Worm (Caenorhabditis elegans) whole organism, L1 larva: Measurements from ENCODE around the gene pgp-13.

Experiments used
- C04F5.9 ChIP-seq: sonication (generic microtip); optimal IDR thresholded peaks from 2 replicates; lab custom pipeline; 2016; ENCODE audit warnings: missing genetic modification characterization, missing compliant biosample characterization
- F16B12.6 ChIP-seq: fragments of 150-350 bp; optimal IDR thresholded peaks from 2 replicates; lab custom pipeline; 2014; ENCODE audit warnings: missing biosample characterization, missing genetic modification characterization
- ama-1 ChIP-seq: fragments of 150-350 bp; optimal IDR thresholded peaks from 2 replicates; lab custom pipeline; 2014
- blmp-1 ChIP-seq: fragments of 150-350 bp; optimal IDR thresholded peaks from 2 replicates; lab custom pipeline; 2014; ENCODE audit warnings: missing biosample characterization, missing genetic modification characterization
- ceh-63 ChIP-seq: fragments of 200-800 bp; sonication (Bioruptor generic); optimal IDR thresholded peaks from 2 replicates; lab custom pipeline; 2018; ENCODE audit warnings: mild to moderate bottlenecking, missing genetic modification characterization, missing compliant biosample characterization
- ceh-8 ChIP-seq: fragments of 200-800 bp; sonication (Bioruptor generic); optimal IDR thresholded peaks from 2 replicates; lab custom pipeline; 2018; ENCODE audit warnings: mild to moderate bottlenecking, missing genetic modification characterization, moderate library complexity, missing compliant biosample characterization
- ceh-82 ChIP-seq, 3 experiments: fragments of 150-350 bp in 1 of 3; sonication (generic microtip) in 2 of 3; optimal IDR thresholded peaks; 2 replicates each; lab custom pipeline; 2014 to 2017; ENCODE audit warnings: missing biosample characterization in 3 of 3, missing genetic modification characterization in 3 of 3
- ces-1 ChIP-seq: fragments of 150-350 bp; optimal IDR thresholded peaks from 2 replicates; lab custom pipeline; 2014; ENCODE audit warnings: missing biosample characterization, missing genetic modification reagents, missing genetic modification characterization
- dpl-1 ChIP-seq, 3 experiments: fragments of 150-350 bp in 2 of 3; sonication (generic microtip) in 1 of 3; optimal IDR thresholded peaks; 2 replicates each; lab custom pipeline; 2014 to 2017; ENCODE audit warnings: missing biosample characterization in 3 of 3, missing genetic modification characterization in 3 of 3, missing genetic modification reagents in 3 of 3
- dsc-1 ChIP-seq: sonication (generic microtip); optimal IDR thresholded peaks from 2 replicates; lab custom pipeline; 2016; ENCODE audit warnings: mild to moderate bottlenecking, missing genetic modification characterization, missing compliant biosample characterization
- egl-13 ChIP-seq: sonication (generic microtip); optimal IDR thresholded peaks from 2 replicates; lab custom pipeline; 2016; ENCODE audit warnings: missing genotype, missing genetic modification reagents, missing genetic modification characterization, missing compliant biosample characterization
- egl-27 ChIP-seq, 2 experiments: fragments of 150-350 bp in 1 of 2; sonication (generic microtip); optimal IDR thresholded peaks; 3 replicates each; lab custom pipeline; 2017 to 2018; ENCODE audit warnings: missing biosample characterization in 2 of 2, missing genetic modification characterization in 2 of 2, missing genetic modification reagents in 2 of 2
- fkh-10 ChIP-seq: sonication (generic microtip); optimal IDR thresholded peaks from 2 replicates; lab custom pipeline; 2017; ENCODE audit warnings: missing biosample characterization, missing genetic modification reagents, missing genetic modification characterization
- fkh-8 ChIP-seq: sonication (generic microtip); optimal IDR thresholded peaks from 2 replicates; lab custom pipeline; 2016; ENCODE audit warnings: mild to moderate bottlenecking, missing genetic modification characterization, missing compliant biosample characterization
- fos-1 ChIP-seq: fragments of 150-350 bp; optimal IDR thresholded peaks from 2 replicates; lab custom pipeline; 2014; ENCODE audit warnings: missing biosample characterization, missing genetic modification characterization
- lin-13 ChIP-seq: fragments of 150-350 bp; optimal IDR thresholded peaks from 2 replicates; lab custom pipeline; 2014; ENCODE audit warnings: missing biosample characterization, missing genetic modification reagents, missing genetic modification characterization
- lin-14 ChIP-seq: fragments of 200-800 bp; sonication (Bioruptor generic); optimal IDR thresholded peaks from 2 replicates; lab custom pipeline; 2018; ENCODE audit warnings: mild to moderate bottlenecking, missing genetic modification characterization, moderate library complexity, missing compliant biosample characterization
- lin-35 ChIP-seq, 2 experiments: fragments of 150-350 bp; optimal IDR thresholded peaks; 2 replicates each; lab custom pipeline; 2014; ENCODE audit warnings: missing biosample characterization in 2 of 2, missing genetic modification characterization in 2 of 2, missing genetic modification reagents in 2 of 2
- lir-3 ChIP-seq: sonication (generic microtip); optimal IDR thresholded peaks from 2 replicates; lab custom pipeline; 2016; ENCODE audit warnings: mild to moderate bottlenecking, missing genetic modification characterization, moderate library complexity, missing compliant biosample characterization; ENCODE audit not compliant: poor library complexity
- lsy-2 ChIP-seq, 2 experiments: fragments of 150-350 bp; optimal IDR thresholded peaks; 2 replicates each; lab custom pipeline; 2014; ENCODE audit warnings: missing biosample characterization in 2 of 2, missing genetic modification characterization in 2 of 2
- mab-9 ChIP-seq: fragments of 200-800 bp; sonication (Bioruptor generic); IDR thresholded peaks from 2 replicates; pipeline ENCODE4 v1.3.6; 2022; ENCODE audit warnings: missing genetic modification reagents, missing genetic modification characterization, missing compliant biosample characterization
- mdl-1 ChIP-seq, 2 experiments: fragments of 150-350 bp; optimal IDR thresholded peaks; 2 replicates each; lab custom pipeline; 2014 to 2017; ENCODE audit warnings: missing biosample characterization in 2 of 2, missing genetic modification characterization in 2 of 2, inconsistent platforms in 1 of 2
- mep-1 ChIP-seq: fragments of 150-350 bp; optimal IDR thresholded peaks from 2 replicates; lab custom pipeline; 2014; ENCODE audit warnings: missing biosample characterization, missing genetic modification characterization
- nhr-237 ChIP-seq: fragments of 150-350 bp; optimal IDR thresholded peaks from 2 replicates; lab custom pipeline; 2014; ENCODE audit warnings: missing biosample characterization, missing genetic modification characterization
- nhr-47 ChIP-seq: sonication (generic microtip); optimal IDR thresholded peaks from 2 replicates; lab custom pipeline; 2016; ENCODE audit warnings: mild to moderate bottlenecking, missing genetic modification characterization, moderate library complexity, missing compliant biosample characterization
- nhr-71 ChIP-seq: sonication (generic microtip); optimal IDR thresholded peaks from 2 replicates; lab custom pipeline; 2016; ENCODE audit warnings: mild to moderate bottlenecking, missing genetic modification characterization, moderate library complexity, missing compliant biosample characterization
- nhr-90 ChIP-seq: sonication (generic microtip); optimal IDR thresholded peaks from 2 replicates; lab custom pipeline; 2016; ENCODE audit warnings: mild to moderate bottlenecking, missing genetic modification characterization, missing compliant biosample characterization; ENCODE audit not compliant: poor library complexity
- snu-23 ChIP-seq: sonication (generic microtip); optimal IDR thresholded peaks from 2 replicates; lab custom pipeline; 2016; ENCODE audit warnings: missing genetic modification characterization, missing compliant biosample characterization
- sox-4 ChIP-seq: sonication (generic microtip); optimal IDR thresholded peaks from 2 replicates; lab custom pipeline; 2016; ENCODE audit warnings: missing genetic modification characterization, missing compliant biosample characterization
- swsn-7 ChIP-seq: sonication (generic microtip); optimal IDR thresholded peaks from 2 replicates; lab custom pipeline; 2016; ENCODE audit warnings: missing genetic modification characterization, missing compliant biosample characterization
- tbx-2 ChIP-seq: sonication (generic microtip); optimal IDR thresholded peaks from 2 replicates; lab custom pipeline; 2016; ENCODE audit warnings: missing genetic modification characterization, missing compliant biosample characterization
- tlp-1 ChIP-seq: fragments of 150-350 bp; optimal IDR thresholded peaks from 2 replicates; lab custom pipeline; 2014; ENCODE audit warnings: missing biosample characterization, missing genetic modification characterization
- unc-30 ChIP-seq: sonication (generic microtip); optimal IDR thresholded peaks from 2 replicates; lab custom pipeline; 2017; ENCODE audit warnings: missing biosample characterization, missing genetic modification characterization
- unc-62 ChIP-seq: fragments of 150-350 bp; optimal IDR thresholded peaks from 2 replicates; lab custom pipeline; 2014; ENCODE audit warnings: missing biosample characterization, missing genetic modification reagents, missing genetic modification characterization
- unc-98 ChIP-seq: fragments of 200-800 bp; sonication (Bioruptor generic); IDR thresholded peaks from 2 replicates; pipeline ENCODE4 v1.3.6; 2022; ENCODE audit warnings: missing genetic modification characterization, missing compliant biosample characterization
- zip-4 ChIP-seq: fragments of 200-800 bp; sonication (Bioruptor generic); optimal IDR thresholded peaks from 2 replicates; lab custom pipeline; 2018; ENCODE audit warnings: mild to moderate bottlenecking, missing genetic modification characterization, moderate library complexity, missing compliant biosample characterization
- ztf-11 ChIP-seq, 2 experiments: sonication (generic microtip); optimal IDR thresholded peaks; 2 replicates each; lab custom pipeline; 2016 to 2017; ENCODE audit warnings: missing genetic modification characterization in 2 of 2, missing biosample characterization in 1 of 2, missing compliant biosample characterization in 1 of 2

The pgp-13 gene

ce11 chrX:12738454-12738853 lies at the start of gene pgp-13:
Gene pgp-13 (plus strand): TSS chrX:12738754.
- no peak for TF ChIP-seq lir-3 (tag; lab: Kevin White, UChicago)
- TF ChIP-seq tlp-1 (tag; lab: Kevin White, UChicago), result no peak
- TF ChIP-seq nhr-237, result no peak
- no peak for TF ChIP-seq unc-62 (GFP tag; lab: Kevin White, UChicago)

DNA sequence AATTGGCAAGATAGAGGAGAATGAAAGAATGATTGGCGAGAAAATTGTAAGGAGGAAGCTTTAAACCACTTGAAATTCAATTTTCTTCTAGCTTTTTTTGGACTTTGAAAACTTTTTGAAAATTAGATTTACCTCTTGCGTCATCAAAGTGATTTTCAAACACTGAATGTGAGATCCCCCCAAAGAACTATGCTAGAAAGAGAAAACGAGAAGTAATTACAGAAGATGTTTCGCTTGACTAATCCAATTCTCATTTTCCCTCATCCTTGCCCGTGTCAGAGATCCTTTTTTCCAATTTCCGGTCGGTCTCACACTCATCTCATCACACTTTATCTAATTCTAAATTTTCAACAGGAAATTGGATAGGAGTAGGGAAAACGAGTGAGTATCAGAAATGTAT lies 48.7 kb upstream of the pgp-13 start:
- TF ChIP-seq ama-1 (lab: Kevin White, UChicago) (no peak), ceh-63 (no peak), ceh-82 (tag; optimal IDR thresholded peaks at IDR 0.05; lab: Kevin White, UChicago) (peak in 1 of 3 experiments; percentile 0), dsc-1 (tag; lab: Kevin White, UChicago) (peak; percentile 89), unc-98 (GFP tag; lab: Robert Waterston, UW) (no peak), mdl-1 (tag; optimal IDR thresholded peaks at IDR 0.05; lab: Kevin White, UChicago) (no peak), nhr-237 (no peak), egl-27 (tag; optimal IDR thresholded peaks at IDR 0.05; lab: Kevin White, UChicago) (no peak), fos-1 (tag; lab: Kevin White, UChicago) (peak; percentile 19), F16B12.6 (tag; lab: Kevin White, UChicago) (no peak), lin-14 (peak; percentile 83), nhr-47 (tag; lab: Kevin White, UChicago) (peak; percentile 14), lin-35 (GFP tag; optimal IDR thresholded peaks at IDR 0.05; lab: Kevin White, UChicago) (no peak), fkh-10 (GFP tag; lab: Kevin White, UChicago) (peak; percentile 87), tbx-2 (tag; lab: Kevin White, UChicago) (peak; percentile 55), ceh-8 (GFP tag; lab: Kevin White, UChicago) (no peak), ces-1 (GFP tag; lab: Kevin White, UChicago) (peak; percentile 80), nhr-90 (tag; lab: Kevin White, UChicago) (no peak), fkh-8 (tag; lab: Kevin White, UChicago) (peak; percentile 21), nhr-71 (peak; percentile 35), sox-4 (tag; lab: Kevin White, UChicago) (no peak)
- TF ChIP-seq, all 84 proteins: peak for 10

DNA sequence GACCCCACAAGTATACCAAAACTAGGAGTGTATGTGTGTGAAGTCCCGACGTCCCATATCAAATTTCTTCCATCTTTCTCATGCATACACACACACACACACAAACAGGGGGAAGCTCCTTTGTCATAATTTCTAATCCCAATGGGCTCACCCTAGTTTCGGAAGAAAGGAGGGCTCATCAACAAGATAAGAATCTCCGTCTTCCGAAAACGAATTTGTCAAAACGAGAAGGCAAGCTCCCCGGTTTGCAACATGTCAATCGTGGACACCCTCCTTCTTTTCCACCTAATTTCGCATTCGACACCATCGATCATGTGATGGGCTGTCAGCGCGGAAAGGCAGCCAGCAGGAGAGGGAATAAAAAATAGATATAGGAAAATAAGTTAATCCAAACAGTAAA lies 48.2 kb upstream of the pgp-13 start:
- TF ChIP-seq lin-14 (peak; percentile 80), swsn-7 (tag; lab: Kevin White, UChicago) (peak; percentile 25), zip-4 (GFP tag; lab: Kevin White, UChicago) (peak; percentile 9), mep-1 (peak; percentile 41), lir-3 (tag; lab: Kevin White, UChicago) (no peak), fkh-8 (tag; lab: Kevin White, UChicago) (no peak), unc-30 (tag; lab: Kevin White, UChicago) (no peak), ceh-82 (tag; optimal IDR thresholded peaks at IDR 0.05; lab: Kevin White, UChicago) (peak in 2 of 3 experiments; percentile 6 to 16), blmp-1 (peak; percentile 9), snu-23 (GFP tag; lab: Kevin White, UChicago) (peak; percentile 25), lsy-2 (tag; optimal IDR thresholded peaks at IDR 0.05; lab: Kevin White, UChicago) (peak in 1 of 2 experiments; percentile 5), ztf-11 (tag; optimal IDR thresholded peaks at IDR 0.05; lab: Kevin White, UChicago) (peak in 1 of 2 experiments; percentile 21), lin-13 (peak; percentile 26), mab-9 (peak; percentile 81), C04F5.9 (no peak), dpl-1 (GFP tag; optimal IDR thresholded peaks at IDR 0.05; lab: Kevin White, UChicago) (no peak), nhr-71 (peak; percentile 18), tbx-2 (tag; lab: Kevin White, UChicago) (peak; percentile 50), egl-13 (peak; percentile 36)
- TF ChIP-seq, all 84 proteins: peak for 14
